Fruit fly (Drosophila melanogaster) whole organism, pupa: ENCODE results near the gene CG14507.

Experiments
- CG12605 ChIP-seq: fragments of 200-800 bp; sonication (Bioruptor generic); IDR thresholded peaks from 2 replicates; pipeline ENCODE4 v1.3.6; 2022; ENCODE audit warnings: missing biosample characterization, missing genetic modification characterization
- CG13204 ChIP-seq: fragments of 200-800 bp; sonication (Bioruptor generic); optimal IDR thresholded peaks from 2 replicates; lab custom pipeline; 2018; ENCODE audit warnings: missing biosample characterization, mild to moderate bottlenecking, missing genetic modification characterization, moderate library complexity
- CG14655 ChIP-seq: fragments of 200-800 bp; sonication (Bioruptor generic); optimal IDR thresholded peaks from 3 replicates; lab custom pipeline; 2017; ENCODE audit warnings: mild to moderate bottlenecking, missing biosample characterization, missing genetic modification reagents, missing genetic modification characterization
- CG15710 ChIP-seq: fragments of 200-800 bp; sonication (Bioruptor generic); optimal IDR thresholded peaks from 2 replicates; lab custom pipeline; 2018; ENCODE audit warnings: missing biosample characterization, mild to moderate bottlenecking, missing genetic modification characterization, moderate library complexity
- CG32121 ChIP-seq: fragments of 200-800 bp; sonication (Bioruptor generic); IDR thresholded peaks from 2 replicates; pipeline ENCODE4 v1.3.6; 2022; ENCODE audit warnings: missing biosample characterization, missing genetic modification characterization
- CG34367 ChIP-seq: fragments of 200-800 bp; sonication (Bioruptor generic); optimal IDR thresholded peaks from 2 replicates; lab custom pipeline; 2018; ENCODE audit warnings: missing biosample characterization, mild to moderate bottlenecking, missing genetic modification characterization
- CG4496 ChIP-seq: fragments of 200-800 bp; sonication (Bioruptor generic); IDR thresholded peaks from 3 replicates; pipeline ENCODE4 v1.3.6; 2022; ENCODE audit warnings: missing biosample characterization, missing genetic modification characterization
- CG8159 ChIP-seq: fragments of 200-800 bp; sonication (Bioruptor generic); optimal IDR thresholded peaks from 3 replicates; lab custom pipeline; 2018; ENCODE audit warnings: missing biosample characterization, mild to moderate bottlenecking, missing genetic modification characterization, moderate library complexity
- CG9948 ChIP-seq: fragments of 200-800 bp; sonication (Bioruptor generic); optimal IDR thresholded peaks from 2 replicates; lab custom pipeline; 2018; ENCODE audit warnings: missing biosample characterization, mild to moderate bottlenecking, missing genetic modification characterization, moderate library complexity
- D1 ChIP-seq: fragments of 200-800 bp; sonication (Bioruptor generic); optimal IDR thresholded peaks from 2 replicates; lab custom pipeline; 2018; ENCODE audit warnings: missing biosample characterization, mild to moderate bottlenecking, missing genetic modification characterization, moderate library complexity
- Ets98B ChIP-seq: fragments of 200-800 bp; sonication (Bioruptor generic); IDR thresholded peaks from 2 replicates; pipeline ENCODE4 v1.3.6; 2022; ENCODE audit warnings: missing biosample characterization, missing genetic modification characterization
- Pif1B ChIP-seq: fragments of 200-800 bp; sonication (Bioruptor generic); optimal IDR thresholded peaks from 3 replicates; lab custom pipeline; 2016; ENCODE audit warnings: missing biosample characterization, missing genetic modification characterization
- fd96Ca ChIP-seq: fragments of 200-800 bp; sonication (Bioruptor generic); IDR thresholded peaks from 3 replicates; pipeline ENCODE4 v1.3.6; 2022; ENCODE audit warnings: missing biosample characterization, missing genetic modification characterization
- rn ChIP-seq: fragments of 200-800 bp; sonication (Bioruptor generic); IDR thresholded peaks from 2 replicates; pipeline ENCODE4 v1.3.6; 2022; ENCODE audit warnings: missing biosample characterization, missing genetic modification characterization

- TF ChIP-seq CG14655 (GFP tag; lab: Kevin White, UChicago) (peak; percentile 7), Pif1B (GFP tag; lab: Kevin White, UChicago) (no peak), CG4496 (no peak), CG8159 (tag; lab: Kevin White, UChicago) (peak; percentile 4), CG9948 (tag; lab: Kevin White, UChicago) (no peak), fd96Ca (GFP tag; lab: Robert Waterston, UW) (no peak), CG15710 (tag; lab: Kevin White, UChicago) (no peak), D1 (tag; lab: Kevin White, UChicago) (no peak), CG34367 (tag; lab: Kevin White, UChicago) (no peak), CG13204 (GFP tag; lab: Kevin White, UChicago) (no peak), rn (GFP tag; lab: Robert Waterston, UW) (no peak), CG12605 (no peak), CG32121 (GFP tag; lab: Robert Waterston, UW) (no peak), Ets98B (GFP tag; lab: Robert Waterston, UW) (no peak; the same call in 1 of the 2 replicates)
Measured at dm6 chr3R:29251418-29251817, 23.9 kb upstream of the CG14507 start.
